Worm (Caenorhabditis elegans): Measurements from ENCODE around the gene W03F9.9.

DNA sequence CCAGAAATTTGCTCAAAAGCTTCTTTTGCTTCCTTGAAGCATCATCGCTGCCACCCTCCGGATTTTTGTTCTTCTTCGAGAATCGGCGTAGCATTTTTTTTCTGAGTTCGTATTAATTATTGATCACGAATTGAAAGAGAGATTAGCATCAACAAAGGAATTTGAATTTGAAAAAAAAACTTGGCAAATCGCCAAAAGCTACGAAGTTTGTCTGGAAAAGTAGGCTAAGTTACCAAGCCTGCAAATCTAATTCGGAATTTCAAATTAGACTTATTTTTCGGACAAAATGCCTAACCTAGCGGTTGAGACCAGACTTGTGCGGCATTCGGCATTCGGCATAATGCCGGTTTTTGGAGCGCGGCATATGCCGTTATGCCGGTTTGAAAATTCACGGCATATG is 33.4 kb downstream of the W03F9.9 start, which contains the start of gene cfap-36:
- TF ChIP-seq Y55F3AM.14 (GFP tag; optimal IDR thresholded peaks at IDR 0.05): no peak
- TF ChIP-seq elt-3 (tag; optimal IDR thresholded peaks at IDR 0.05): no peak
- no peak for TF ChIP-seq ceh-82 (tag; optimal IDR thresholded peaks at IDR 0.05)
- no peak for TF ChIP-seq nhr-11 (tag; optimal IDR thresholded peaks at IDR 0.05)
- no peak for TF ChIP-seq ztf-11 (tag; optimal IDR thresholded peaks at IDR 0.05)
- no peak for TF ChIP-seq skn-1 (tag; optimal IDR thresholded peaks at IDR 0.05)
- TF ChIP-seq R02D3.7 (tag; optimal IDR thresholded peaks at IDR 0.05): no peak
- TF ChIP-seq crh-2 (tag; optimal IDR thresholded peaks at IDR 0.05): no peak
- TF ChIP-seq lin-13 (GFP tag; optimal IDR thresholded peaks at IDR 0.05): no peak
- TF ChIP-seq sem-4 (tag; optimal IDR thresholded peaks at IDR 0.05): no peak
- TF ChIP-seq lsy-2 (tag; optimal IDR thresholded peaks at IDR 0.05): no peak
- TF ChIP-seq peb-1 (tag; optimal IDR thresholded peaks at IDR 0.05): no peak
- no peak for TF ChIP-seq unc-62 (GFP tag; optimal IDR thresholded peaks at IDR 0.05)

Data from whole organism, L2 larva.